Worm (Caenorhabditis elegans): ENCODE data around the gene C07B5.3.

- TF ChIP-seq lin-13 (GFP tag; optimal IDR thresholded peaks at IDR 0.05) (no peak), elt-1 (tag; optimal IDR thresholded peaks at IDR 0.05) (no peak)
These were observed 18.8 kb downstream of the C07B5.3 start for ce11 chrX:9504221-9504620.

Measured in whole organism, L2 larva.